Worm (Caenorhabditis elegans) whole organism, young adult: Measurements from ENCODE around the gene ssq-2.

Experiments used
- B0261.1 ChIP-seq: sonication (generic microtip); optimal IDR thresholded peaks from 2 replicates; lab custom pipeline; 2016; ENCODE audit warnings: mild to moderate bottlenecking, missing genetic modification characterization, moderate library complexity, missing compliant biosample characterization
- F10E7.11 ChIP-seq: sonication (generic microtip); optimal IDR thresholded peaks from 2 replicates; lab custom pipeline; 2017; ENCODE audit warnings: mild to moderate bottlenecking, missing genetic modification characterization, moderate library complexity, missing compliant biosample characterization
- F33H1.4 ChIP-seq: fragments of 200-800 bp; sonication (Bioruptor generic); IDR thresholded peaks from 2 replicates; pipeline ENCODE4 v1.3.6; 2022; ENCODE audit warnings: missing genetic modification reagents, missing genetic modification characterization, missing compliant biosample characterization
- T07F8.4 ChIP-seq: sonication (generic microtip); optimal IDR thresholded peaks from 2 replicates; lab custom pipeline; 2016; ENCODE audit warnings: mild to moderate bottlenecking, missing genetic modification characterization, moderate library complexity, missing compliant biosample characterization
- attf-5 ChIP-seq: fragments of 200-800 bp; sonication (Bioruptor generic); optimal IDR thresholded peaks from 2 replicates; lab custom pipeline; 2018; ENCODE audit warnings: mild to moderate bottlenecking, missing genetic modification characterization, missing compliant biosample characterization
- dpff-1 ChIP-seq: sonication (generic microtip); optimal IDR thresholded peaks from 2 replicates; lab custom pipeline; 2017; ENCODE audit warnings: mild to moderate bottlenecking, missing genetic modification characterization, missing compliant biosample characterization
- dpl-1 ChIP-seq: fragments of 150-350 bp; optimal IDR thresholded peaks from 2 replicates; lab custom pipeline; 2014; ENCODE audit warnings: missing biosample characterization, missing genetic modification reagents, missing genetic modification characterization
- egrh-3 ChIP-seq: fragments of 200-800 bp; sonication (Bioruptor generic); IDR thresholded peaks from 2 replicates; pipeline ENCODE4 v1.3.6; 2022; ENCODE audit warnings: missing genetic modification reagents, missing genetic modification characterization, missing compliant biosample characterization
- ets-4 ChIP-seq: fragments of 200-800 bp; sonication (Bioruptor generic); optimal IDR thresholded peaks from 2 replicates; lab custom pipeline; 2018; ENCODE audit warnings: mild to moderate bottlenecking, missing genetic modification characterization, missing compliant biosample characterization
- hmg-1.2 ChIP-seq: fragments of 200-800 bp; sonication (Bioruptor generic); IDR thresholded peaks from 2 replicates; pipeline ENCODE4 v1.3.6; 2022; ENCODE audit warnings: missing genetic modification reagents, missing genetic modification characterization, missing compliant biosample characterization
- hrde-1 ChIP-seq: sonication (generic microtip); optimal IDR thresholded peaks from 2 replicates; lab custom pipeline; 2016; ENCODE audit warnings: missing genetic modification characterization, mild to moderate bottlenecking, missing compliant biosample characterization, moderate library complexity, missing genotype, missing genetic modification reagents, borderline replicate concordance
- lsl-1 ChIP-seq: fragments of 200-800 bp; sonication (Bioruptor generic); optimal IDR thresholded peaks from 2 replicates; lab custom pipeline; 2018; ENCODE audit warnings: mild to moderate bottlenecking, missing genetic modification characterization, moderate library complexity, missing compliant biosample characterization
- lsy-27 ChIP-seq: sonication (generic microtip); optimal IDR thresholded peaks from 2 replicates; lab custom pipeline; 2017; ENCODE audit warnings: missing genetic modification characterization, mild to moderate bottlenecking, missing compliant biosample characterization, antibody characterized with exemption, missing genotype, borderline replicate concordance; ENCODE audit not compliant: insufficient read depth
- madf-10 ChIP-seq: sonication (generic microtip); optimal IDR thresholded peaks from 2 replicates; lab custom pipeline; 2016; ENCODE audit warnings: mild to moderate bottlenecking, missing genetic modification characterization, missing compliant biosample characterization
- madf-3 ChIP-seq: fragments of 200-800 bp; sonication (Bioruptor generic); IDR thresholded peaks from 2 replicates; pipeline ENCODE4 v1.3.6; 2022; ENCODE audit warnings: missing genetic modification reagents, missing genetic modification characterization, missing compliant biosample characterization
- repo-1 ChIP-seq: sonication (generic microtip); optimal IDR thresholded peaks from 2 replicates; lab custom pipeline; 2017; ENCODE audit warnings: mild to moderate bottlenecking, missing genetic modification characterization, missing compliant biosample characterization
- somi-1 ChIP-seq: fragments of 200-800 bp; sonication (Bioruptor generic); optimal IDR thresholded peaks from 2 replicates; lab custom pipeline; 2018; ENCODE audit warnings: mild to moderate bottlenecking, missing genetic modification characterization, missing compliant biosample characterization
- tbp1 ChIP-seq: fragments of 200-800 bp; sonication (Bioruptor generic); optimal IDR thresholded peaks from 2 replicates; lab custom pipeline; 2018; ENCODE audit warnings: mild to moderate bottlenecking, missing genetic modification characterization, missing compliant biosample characterization
- ztf-18 ChIP-seq: sonication (generic microtip); optimal IDR thresholded peaks from 2 replicates; lab custom pipeline; 2016; ENCODE audit warnings: missing genotype, mild to moderate bottlenecking, missing genetic modification characterization, missing compliant biosample characterization

ssq-2 gene

ce11 chrIV:5038744-5039143 lies 42.8 kb downstream of the ssq-2 start (continued):
- TF ChIP-seq B0261.1 (tag; lab: Kevin White, UChicago): peak; percentile 91
- peak; percentile 65; the same call in 1 of the 2 replicates for TF ChIP-seq madf-3 (GFP tag; lab: Robert Waterston, UW)
- TF ChIP-seq tbp1 (GFP tag; lab: Kevin White, UChicago): peak; percentile 99
- TF ChIP-seq madf-10 (tag; lab: Kevin White, UChicago): peak; percentile 46
- TF ChIP-seq somi-1: peak; percentile 8
- peak; percentile 37 for TF ChIP-seq attf-5 (GFP tag; lab: Kevin White, UChicago)
- TF ChIP-seq dpff-1: no peak
- no peak for TF ChIP-seq F33H1.4 (GFP tag; lab: Robert Waterston, UW)
- TF ChIP-seq ztf-18 (tag; lab: Kevin White, UChicago): peak; percentile 71
- TF ChIP-seq lsl-1 (GFP tag; lab: Kevin White, UChicago): peak; percentile 32
- no peak for TF ChIP-seq dpl-1 (GFP tag; lab: Kevin White, UChicago)
- TF ChIP-seq hmg-1.2 (GFP tag; lab: Robert Waterston, UW): peak; percentile 66; the same call in 1 of the 2 replicates
- peak; percentile 49 for TF ChIP-seq hrde-1 (tag; lab: Kevin White, UChicago)
- peak; percentile 49 for TF ChIP-seq T07F8.4 (tag; lab: Kevin White, UChicago)
- TF ChIP-seq F10E7.11 (tag; lab: Kevin White, UChicago): peak; percentile 44
- no peak for TF ChIP-seq ets-4 (GFP tag; lab: Kevin White, UChicago)
- no peak for TF ChIP-seq repo-1 (tag; lab: Kevin White, UChicago)
- peak; percentile 46 for TF ChIP-seq egrh-3 (GFP tag; lab: Robert Waterston, UW)

DNA sequence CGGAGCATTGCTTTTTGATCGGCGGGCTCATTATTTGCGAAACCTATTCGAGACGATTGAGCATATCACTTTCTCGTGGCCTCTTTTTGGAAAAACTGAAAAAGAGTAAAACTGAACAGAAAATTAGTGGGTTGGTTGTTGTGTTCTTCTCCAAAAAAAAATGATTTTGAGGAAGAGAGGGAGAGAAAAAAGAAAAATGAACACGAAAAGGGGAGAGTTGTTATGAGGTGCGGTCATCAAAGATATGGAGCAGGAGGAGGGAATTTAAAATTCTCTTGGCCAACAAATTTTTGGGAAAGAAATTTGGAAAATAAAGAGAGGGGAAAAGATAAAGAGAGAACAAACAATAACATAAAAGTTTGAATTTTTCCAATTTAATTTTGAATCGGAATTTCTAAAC lies 49.4 kb downstream of the ssq-2 start, which contains the start of gene hot-9:
TSS of gene hot-9 (minus strand) at position 101 of the 400 bp plus-strand sequence.
- TF ChIP-seq lsy-27: no peak
- TF ChIP-seq, all 124 proteins: peak for 0
